Worm (Caenorhabditis elegans) whole organism, mixed stage, embryonic: Measurements from ENCODE around the gene phg-1.

ENCODE experiments used
- bed-3 ChIP-seq: fragments of 200-800 bp; sonication (Bioruptor generic); optimal IDR thresholded peaks from 3 replicates; lab custom pipeline; 2018; ENCODE audit warnings: mild to moderate bottlenecking, missing genetic modification characterization, moderate library complexity, missing compliant biosample characterization
- blmp-1 ChIP-seq: fragments of 150-350 bp; optimal IDR thresholded peaks from 2 replicates; lab custom pipeline; 2014; ENCODE audit warnings: missing biosample characterization, missing genetic modification characterization
- ceh-39 ChIP-seq: fragments of 150-350 bp; optimal IDR thresholded peaks from 2 replicates; lab custom pipeline; 2014; ENCODE audit warnings: missing biosample characterization, missing genetic modification characterization
- ceh-43 ChIP-seq: fragments of 200-800 bp; sonication (Bioruptor generic); optimal IDR thresholded peaks from 2 replicates; lab custom pipeline; 2018; ENCODE audit warnings: mild to moderate bottlenecking, missing genetic modification characterization, moderate library complexity, missing compliant biosample characterization
- ceh-83 ChIP-seq: fragments of 200-800 bp; sonication (Bioruptor generic); optimal IDR thresholded peaks from 2 replicates; lab custom pipeline; 2018; ENCODE audit warnings: mild to moderate bottlenecking, missing genetic modification characterization, missing compliant biosample characterization
- ces-1 ChIP-seq: fragments of 150-350 bp; optimal IDR thresholded peaks from 2 replicates; lab custom pipeline; 2014; ENCODE audit warnings: missing biosample characterization, missing genetic modification reagents, missing genetic modification characterization
- cnd-1 ChIP-seq: fragments of 200-800 bp; sonication (Bioruptor generic); optimal IDR thresholded peaks from 2 replicates; lab custom pipeline; 2018; ENCODE audit warnings: mild to moderate bottlenecking, missing genetic modification characterization, missing compliant biosample characterization
- drap-1 ChIP-seq: fragments of 200-800 bp; sonication (Bioruptor generic); optimal IDR thresholded peaks from 3 replicates; lab custom pipeline; 2018; ENCODE audit warnings: mild to moderate bottlenecking, missing genetic modification characterization, missing compliant biosample characterization
- elt-1 ChIP-seq: sonication (generic microtip); optimal IDR thresholded peaks from 2 replicates; lab custom pipeline; 2017; ENCODE audit warnings: missing genetic modification characterization, mild to moderate bottlenecking, missing compliant biosample characterization, antibody characterized with exemption, moderate library complexity, borderline replicate concordance; ENCODE audit not compliant: insufficient read depth
- elt-3 ChIP-seq: fragments of 150-350 bp; optimal IDR thresholded peaks from 2 replicates; lab custom pipeline; 2014; ENCODE audit warnings: missing biosample characterization, missing genetic modification characterization
- ham-2 ChIP-seq: fragments of 200-800 bp; sonication (Bioruptor generic); optimal IDR thresholded peaks from 2 replicates; lab custom pipeline; 2018; ENCODE audit warnings: mild to moderate bottlenecking, missing genetic modification characterization, missing compliant biosample characterization
- hlh-1 ChIP-seq: fragments of 150-350 bp; optimal IDR thresholded peaks from 2 replicates; lab custom pipeline; 2014; ENCODE audit warnings: missing biosample characterization, missing genetic modification reagents, missing genetic modification characterization
- lin-13 ChIP-seq: fragments of 150-350 bp; optimal IDR thresholded peaks from 2 replicates; lab custom pipeline; 2014; ENCODE audit warnings: missing biosample characterization, missing genetic modification characterization
- lin-32 ChIP-seq: fragments of 200-800 bp; sonication (Bioruptor generic); optimal IDR thresholded peaks from 2 replicates; lab custom pipeline; 2018; ENCODE audit warnings: mild to moderate bottlenecking, missing genetic modification characterization, missing compliant biosample characterization
- mab-5 ChIP-seq: fragments of 150-350 bp; optimal IDR thresholded peaks from 2 replicates; lab custom pipeline; 2014; ENCODE audit warnings: missing biosample characterization, missing genetic modification characterization
- mep-1 ChIP-seq: fragments of 150-350 bp; optimal IDR thresholded peaks from 2 replicates; lab custom pipeline; 2017; ENCODE audit warnings: missing biosample characterization, missing genetic modification reagents, missing genetic modification characterization, inconsistent platforms
- mls-2 ChIP-seq: sonication (generic microtip); optimal IDR thresholded peaks from 2 replicates; lab custom pipeline; 2016; ENCODE audit warnings: mild to moderate bottlenecking, missing genetic modification characterization, moderate library complexity, missing compliant biosample characterization
- nhr-12 ChIP-seq: fragments of 150-350 bp; optimal IDR thresholded peaks from 2 replicates; lab custom pipeline; 2014; ENCODE audit warnings: missing biosample characterization, missing genetic modification characterization
- nhr-28 ChIP-seq: fragments of 150-350 bp; optimal IDR thresholded peaks from 2 replicates; lab custom pipeline; 2014; ENCODE audit warnings: missing biosample characterization, missing genetic modification characterization
- nhr-76 ChIP-seq: sonication (generic microtip); optimal IDR thresholded peaks from 2 replicates; lab custom pipeline; 2017; ENCODE audit warnings: missing biosample characterization, missing genetic modification characterization
- pha-4 ChIP-seq: fragments of 150-350 bp; optimal IDR thresholded peaks from 2 replicates; lab custom pipeline; 2018; ENCODE audit warnings: missing biosample characterization, missing genetic modification reagents, missing genetic modification characterization
- sem-2 ChIP-seq: fragments of 200-800 bp; sonication (Bioruptor generic); optimal IDR thresholded peaks from 2 replicates; lab custom pipeline; 2018; ENCODE audit warnings: mild to moderate bottlenecking, missing genetic modification characterization, missing compliant biosample characterization
- snpc-4 ChIP-seq: fragments of 150-350 bp; optimal IDR thresholded peaks from 2 replicates; lab custom pipeline; 2014; ENCODE audit warnings: missing biosample characterization, missing genetic modification characterization
- unc-120 ChIP-seq: sonication (generic microtip); optimal IDR thresholded peaks from 2 replicates; lab custom pipeline; 2017; ENCODE audit warnings: missing genetic modification characterization, missing compliant biosample characterization; ENCODE audit not compliant: poor library complexity, severe bottlenecking
- unc-39 ChIP-seq: fragments of 150-350 bp; optimal IDR thresholded peaks from 2 replicates; lab custom pipeline; 2014; ENCODE audit warnings: missing biosample characterization, missing genetic modification characterization
- unc-62 ChIP-seq: fragments of 150-350 bp; optimal IDR thresholded peaks from 2 replicates; lab custom pipeline; 2014; ENCODE audit warnings: missing biosample characterization, missing genetic modification reagents, missing genetic modification characterization
- zip-8 ChIP-seq: fragments of 150-350 bp; optimal IDR thresholded peaks from 2 replicates; lab custom pipeline; 2014; ENCODE audit warnings: missing biosample characterization, missing genetic modification characterization
- ztf-11 ChIP-seq: fragments of 150-350 bp; optimal IDR thresholded peaks from 2 replicates; lab custom pipeline; 2014; ENCODE audit warnings: missing biosample characterization, missing genetic modification characterization

Gene phg-1

ce11 chrII:10121725-10122124 lies 15.7 kb upstream of the phg-1 start, which contains the start of gene lov-1:
lov-1 (minus strand) TSS chrII:10121825.
- TF ChIP-seq unc-120 (tag; lab: Kevin White, UChicago) = no peak
- no peak for TF ChIP-seq ces-1 (GFP tag; lab: Kevin White, UChicago)
- no peak for TF ChIP-seq sem-2
- TF ChIP-seq elt-3 (tag; lab: Kevin White, UChicago) = no peak
- no peak for TF ChIP-seq lin-32 (GFP tag; lab: Kevin White, UChicago)
- no peak for TF ChIP-seq mls-2
- no peak for TF ChIP-seq hlh-1 (tag; lab: Kevin White, UChicago)
- no peak for TF ChIP-seq bed-3 (GFP tag; lab: Kevin White, UChicago)
- no peak for TF ChIP-seq snpc-4 (tag; lab: Kevin White, UChicago)
- TF ChIP-seq, all 35 proteins: peak for 0

DNA sequence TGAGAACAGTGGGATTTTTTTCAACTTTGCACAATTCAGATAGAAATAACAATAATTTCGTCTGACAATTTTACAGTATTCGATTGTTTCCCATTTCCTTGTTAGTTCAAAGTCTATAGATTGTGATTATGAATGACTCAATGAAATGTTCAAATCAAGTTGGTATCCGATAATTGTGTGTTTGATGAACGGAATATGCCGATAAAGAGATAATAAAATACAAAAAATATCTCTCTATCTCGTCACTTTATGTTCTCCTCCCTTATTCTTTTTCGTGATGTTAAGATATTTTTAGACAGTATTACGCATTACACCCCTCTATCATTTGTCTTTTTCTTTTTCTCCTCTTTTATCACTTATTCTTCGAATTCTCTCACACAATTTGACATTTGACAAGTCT lies 15.0 kb upstream of the phg-1 start, which contains the start of gene F27E5.7:
TSS of gene F27E5.7 (plus strand) at position 301 of the 400 bp plus-strand sequence.
- TF ChIP-seq nhr-76 (tag; lab: Kevin White, UChicago) (no peak), ztf-11 (no peak), sem-2 (no peak), cnd-1 (no peak), ceh-43 (GFP tag; lab: Kevin White, UChicago) (no peak), lin-13 (tag; lab: Kevin White, UChicago) (no peak), drap-1 (GFP tag; lab: Kevin White, UChicago) (no peak), nhr-28 (tag; lab: Kevin White, UChicago) (no peak), mep-1 (tag; lab: Kevin White, UChicago) (no peak)

ce11 chrII:10127389-10127788 lies 10.1 kb upstream of the phg-1 start, which contains the start of gene F27E5.8:
F27E5.8 (minus strand) TSS chrII:10127489.
- TF ChIP-seq bed-3 (GFP tag; lab: Kevin White, UChicago) = no peak
- TF ChIP-seq ceh-43 (GFP tag; lab: Kevin White, UChicago) = no peak
- TF ChIP-seq snpc-4 (tag; lab: Kevin White, UChicago) = no peak
- no peak for TF ChIP-seq lin-32 (GFP tag; lab: Kevin White, UChicago)
- TF ChIP-seq nhr-12 (tag; lab: Kevin White, UChicago) = no peak
- TF ChIP-seq lin-13 (tag; lab: Kevin White, UChicago) = no peak
- no peak for TF ChIP-seq nhr-28 (tag; lab: Kevin White, UChicago)
- no peak for TF ChIP-seq ces-1 (GFP tag; lab: Kevin White, UChicago)
- TF ChIP-seq ceh-83 (GFP tag; lab: Kevin White, UChicago) = no peak
- TF ChIP-seq ham-2 = no peak
- TF ChIP-seq sem-2 = no peak
- no peak for TF ChIP-seq unc-120 (tag; lab: Kevin White, UChicago)

DNA sequence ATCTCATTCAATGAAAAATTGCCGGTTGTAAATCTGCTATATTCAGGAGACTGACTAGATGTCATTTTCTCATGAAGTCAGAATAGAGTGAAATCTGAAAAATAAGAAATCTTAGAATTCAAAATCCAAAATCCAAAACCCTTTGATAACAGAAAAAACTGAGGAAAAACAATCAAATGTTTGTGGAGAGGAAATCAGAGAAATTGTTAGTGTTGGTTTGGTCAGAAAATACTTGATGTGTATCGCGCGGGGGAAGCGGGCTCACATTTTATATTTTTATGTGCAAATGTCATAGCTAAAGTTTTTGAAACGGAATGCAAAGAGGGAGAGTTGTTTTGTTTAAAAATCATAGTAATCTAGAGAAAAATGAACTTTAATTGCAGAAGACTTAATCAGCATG lies 5.7 kb upstream of the phg-1 start, which contains the start of gene F27E5.5:
TSS of gene F27E5.5 (minus strand) at position 101 of the 400 bp plus-strand sequence.
- TF ChIP-seq elt-1 (tag; lab: Kevin White, UChicago) (no peak), mep-1 (tag; lab: Kevin White, UChicago) (no peak), ceh-83 (GFP tag; lab: Kevin White, UChicago) (no peak), mls-2 (no peak), unc-62 (GFP tag; lab: Kevin White, UChicago) (no peak), elt-3 (tag; lab: Kevin White, UChicago) (no peak), lin-13 (tag; lab: Kevin White, UChicago) (no peak), ham-2 (no peak), mab-5 (no peak), bed-3 (GFP tag; lab: Kevin White, UChicago) (no peak), ces-1 (GFP tag; lab: Kevin White, UChicago) (no peak), sem-2 (no peak), unc-39 (tag; lab: Kevin White, UChicago) (no peak)

DNA sequence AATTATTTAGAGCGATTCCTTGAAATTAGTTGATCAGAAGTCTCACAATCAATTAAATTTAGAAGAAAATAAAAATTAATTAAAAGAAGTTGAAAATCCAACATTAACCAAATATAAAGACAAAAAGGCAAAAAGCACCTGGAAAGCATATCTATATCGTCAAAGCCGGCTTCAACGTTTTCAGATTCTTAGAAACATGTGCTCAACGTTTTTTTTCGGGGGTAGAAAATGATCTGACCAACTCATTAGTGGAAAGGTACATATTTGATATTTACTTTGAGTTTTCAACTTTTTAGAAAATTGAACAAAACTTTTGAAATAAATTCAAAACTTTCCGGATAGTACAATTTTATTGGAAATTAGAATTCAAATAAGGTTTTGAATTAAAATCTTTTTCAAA lies 4.6 kb upstream of the phg-1 start:
- TF ChIP-seq blmp-1 (tag; lab: Kevin White, UChicago) (no peak), snpc-4 (tag; lab: Kevin White, UChicago) (no peak)

DNA sequence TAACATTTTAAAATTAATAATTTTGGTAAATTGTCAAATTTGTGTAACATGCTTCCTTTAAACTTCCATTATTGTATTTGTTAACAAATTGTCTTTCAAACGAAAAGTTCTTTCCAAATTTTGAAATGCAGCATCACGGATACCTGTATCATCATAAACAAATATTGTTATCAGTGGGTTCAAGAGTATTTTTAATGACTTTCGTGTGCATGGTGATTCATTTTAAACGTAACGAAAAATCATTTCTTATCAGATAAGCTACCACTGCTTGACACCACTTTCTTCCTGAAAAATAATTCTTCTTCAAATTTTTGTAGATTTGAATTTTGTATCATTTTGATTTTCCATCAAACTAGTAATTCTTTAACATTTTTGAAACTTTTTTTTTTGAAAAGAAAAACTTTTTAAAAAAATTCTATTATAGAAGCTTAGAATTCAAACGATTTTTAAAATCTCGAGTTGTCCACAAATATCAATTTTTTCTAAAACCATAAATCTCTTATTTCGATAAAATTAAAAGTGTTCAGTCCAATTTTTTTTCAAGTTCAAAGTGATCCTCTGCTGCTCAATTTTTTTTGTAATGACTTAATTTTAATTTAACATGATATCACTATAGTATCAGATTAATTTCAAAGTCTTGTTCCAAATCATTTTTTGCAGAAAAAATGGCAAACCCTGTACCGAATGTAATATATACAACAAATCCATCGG lies 3.0 kb upstream of the phg-1 start, which contains the start of gene F27E5.9:
TSS of gene F27E5.9 (plus strand) at position 661 of the 711 bp plus-strand sequence.
- TF ChIP-seq mep-1 (tag; lab: Kevin White, UChicago) (no peak), hlh-1 (tag; lab: Kevin White, UChicago) (no peak), blmp-1 (tag; lab: Kevin White, UChicago) (no peak), lin-13 (tag; lab: Kevin White, UChicago) (no peak), nhr-76 (tag; lab: Kevin White, UChicago) (no peak), ceh-39 (tag; lab: Kevin White, UChicago) (no peak), zip-8 (tag; lab: Kevin White, UChicago) (no peak), elt-3 (tag; lab: Kevin White, UChicago) (no peak), pha-4 (no peak)
